Worm (Caenorhabditis elegans) whole organism, late embryonic: ENCODE measurements around the gene spr-1.

ENCODE experiments used
- T23F11.4 ChIP-seq: fragments of 200-800 bp; sonication (Bioruptor generic); optimal IDR thresholded peaks from 2 replicates; lab custom pipeline; 2018; ENCODE audit warnings: mild to moderate bottlenecking, missing genetic modification characterization, missing compliant biosample characterization
- ama-1 ChIP-seq: fragments of 150-350 bp; optimal IDR thresholded peaks from 2 replicates; lab custom pipeline; 2014
- ztf-16 ChIP-seq: sonication (generic microtip); optimal IDR thresholded peaks from 2 replicates; lab custom pipeline; 2017; ENCODE audit warnings: missing genetic modification characterization, missing compliant biosample characterization

DNA sequence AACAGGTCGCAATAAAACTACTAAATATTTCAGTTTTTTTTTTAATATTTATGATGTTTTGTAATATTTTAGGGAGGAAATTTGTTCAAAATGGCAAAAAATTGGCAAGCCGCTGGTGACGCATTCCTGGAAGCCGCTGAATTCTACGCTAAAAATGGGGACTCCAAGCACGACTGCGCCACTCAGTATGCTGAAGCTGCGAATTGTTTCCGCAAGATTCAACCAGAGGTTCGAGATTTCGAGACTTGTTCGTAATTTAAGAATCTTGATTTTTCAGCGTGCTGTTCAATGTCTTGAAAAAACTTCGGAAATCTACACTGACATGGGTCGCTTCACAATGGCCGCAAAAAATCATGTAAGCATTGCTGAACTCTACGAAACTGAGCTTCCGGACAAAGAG is 2.5 kb upstream of the spr-1 start:
- TF ChIP-seq ama-1 (lab: Kevin White, UChicago) (no peak), ztf-16 (tag; lab: Kevin White, UChicago) (no peak), T23F11.4 (GFP tag; lab: Kevin White, UChicago) (no peak)
